Fruit fly (Drosophila melanogaster): ENCODE measurements around the gene CG13073.

The CG13073 gene

DNA sequence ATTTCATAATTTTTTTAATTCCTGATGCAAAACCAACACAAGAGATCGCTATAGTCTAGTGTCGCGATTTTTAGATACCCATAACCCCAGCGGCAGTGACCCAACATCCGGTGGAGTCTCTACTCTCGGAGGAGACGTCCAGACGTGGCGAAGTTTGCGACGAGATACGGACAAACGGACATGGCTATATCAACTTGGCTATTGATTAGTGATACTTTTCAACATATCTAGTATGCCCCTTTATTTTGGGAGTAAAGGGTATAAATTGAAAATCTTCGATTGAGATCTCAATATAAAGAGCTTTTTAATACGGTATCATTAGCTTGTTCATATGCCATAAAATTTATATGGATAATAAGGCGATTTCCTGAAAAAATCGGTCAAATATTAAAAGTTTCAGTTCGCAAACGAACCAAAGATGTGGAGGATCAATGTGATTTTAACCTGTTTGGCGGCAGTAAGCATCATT lies 19.6 kb downstream of the CG13073 start, which contains the start of gene CG33687:
TSS of gene CG33687 (plus strand) at position 419 of the 469 bp plus-strand sequence.
- no peak for TF ChIP-seq noc (tag; optimal IDR thresholded peaks at IDR 0.05)

DNA sequence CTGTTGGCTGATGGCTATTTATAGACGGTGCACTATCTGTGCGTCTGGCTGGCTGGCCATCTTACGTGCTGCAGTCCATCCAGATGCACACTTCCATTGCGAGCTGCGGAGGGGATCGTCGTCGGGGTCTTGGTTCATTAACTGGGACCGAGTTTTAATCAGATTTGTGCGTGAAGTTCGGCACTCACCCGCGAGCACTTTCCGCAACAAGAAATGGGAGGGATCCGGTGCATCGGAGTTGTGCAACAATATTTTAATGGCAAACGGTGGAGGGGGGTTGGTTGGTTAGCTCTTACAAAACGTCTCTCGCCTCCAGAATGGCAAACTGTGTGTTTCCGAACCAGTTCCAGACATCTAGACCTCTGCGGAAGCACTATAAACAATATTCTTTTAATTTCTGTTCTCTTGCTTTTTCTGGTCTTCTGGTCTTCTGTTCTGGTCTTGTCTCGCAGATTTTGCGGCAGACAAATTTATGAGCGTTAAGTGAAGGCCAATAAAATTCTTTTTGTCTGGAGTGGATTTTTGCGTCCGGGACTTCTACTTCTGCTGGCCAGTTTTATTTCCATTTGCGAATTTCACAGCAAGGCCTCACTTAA lies 20.4 kb downstream of the CG13073 start:
- TF ChIP-seq noc (tag; optimal IDR thresholded peaks at IDR 0.05) = no peak

DNA sequence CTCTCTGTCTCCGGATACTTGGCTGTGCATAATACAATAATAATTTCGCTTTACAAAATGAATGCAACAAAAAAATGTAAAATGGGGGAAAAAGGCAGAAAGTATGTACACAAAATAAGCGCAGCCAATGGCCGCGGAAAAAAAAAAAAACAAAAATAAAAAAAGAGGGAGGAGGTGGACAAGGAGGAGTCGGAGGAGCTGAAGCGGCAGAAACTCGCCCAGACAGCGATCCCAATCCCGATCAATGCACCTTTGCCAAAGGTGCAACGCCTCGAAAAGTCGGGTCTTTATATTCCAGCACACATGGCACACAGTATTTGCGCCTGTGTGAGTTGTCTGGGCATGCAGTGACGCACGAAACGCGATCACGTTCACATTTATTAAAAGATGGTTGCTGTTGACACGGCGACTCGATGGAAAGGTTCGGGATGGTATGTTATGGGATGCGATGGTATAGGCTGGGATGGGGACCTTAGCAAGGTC lies 21.6 kb downstream of the CG13073 start:
- no peak for TF ChIP-seq noc (tag; optimal IDR thresholded peaks at IDR 0.05)

DNA sequence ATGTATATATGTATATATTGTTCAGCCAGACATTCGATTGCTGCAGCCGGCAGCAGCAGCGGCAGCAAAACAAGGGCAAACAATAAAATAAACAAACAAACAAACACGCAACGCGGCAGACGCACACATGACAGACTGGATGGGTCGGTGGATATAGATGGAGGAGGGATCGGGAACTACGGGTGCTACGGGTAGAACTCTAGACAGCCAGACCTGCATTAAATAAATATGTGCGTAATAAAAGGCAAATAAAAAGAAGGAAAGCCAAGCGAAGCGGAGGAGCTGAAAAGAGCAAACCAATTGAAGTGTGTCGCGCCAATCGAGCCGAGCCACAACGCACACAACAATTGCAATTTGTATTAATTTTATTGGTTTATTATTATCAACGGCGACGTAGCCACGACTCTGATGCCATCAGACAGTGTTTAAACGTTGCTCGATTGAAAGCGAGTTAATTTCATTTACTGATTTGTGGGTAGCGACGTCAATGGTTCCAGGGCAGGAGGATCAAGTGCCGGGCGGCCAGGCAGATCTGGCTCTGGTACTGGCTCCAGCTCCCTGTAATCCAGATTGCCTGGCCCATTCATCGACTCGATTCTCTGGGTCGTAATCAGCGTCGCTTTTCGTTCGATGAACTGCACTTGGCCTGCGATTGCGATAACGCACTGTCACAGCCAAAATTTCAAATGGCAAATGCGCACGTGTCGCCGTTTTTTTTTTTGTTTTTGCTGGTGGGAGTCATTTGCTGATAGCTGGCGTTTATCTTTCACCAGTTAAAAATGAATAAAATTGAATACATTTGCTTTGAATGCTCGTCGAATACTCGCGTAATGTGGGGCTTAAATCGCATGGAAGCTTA lies 23.0 kb downstream of the CG13073 start:
- no peak for TF ChIP-seq noc (tag; optimal IDR thresholded peaks at IDR 0.05)

DNA sequence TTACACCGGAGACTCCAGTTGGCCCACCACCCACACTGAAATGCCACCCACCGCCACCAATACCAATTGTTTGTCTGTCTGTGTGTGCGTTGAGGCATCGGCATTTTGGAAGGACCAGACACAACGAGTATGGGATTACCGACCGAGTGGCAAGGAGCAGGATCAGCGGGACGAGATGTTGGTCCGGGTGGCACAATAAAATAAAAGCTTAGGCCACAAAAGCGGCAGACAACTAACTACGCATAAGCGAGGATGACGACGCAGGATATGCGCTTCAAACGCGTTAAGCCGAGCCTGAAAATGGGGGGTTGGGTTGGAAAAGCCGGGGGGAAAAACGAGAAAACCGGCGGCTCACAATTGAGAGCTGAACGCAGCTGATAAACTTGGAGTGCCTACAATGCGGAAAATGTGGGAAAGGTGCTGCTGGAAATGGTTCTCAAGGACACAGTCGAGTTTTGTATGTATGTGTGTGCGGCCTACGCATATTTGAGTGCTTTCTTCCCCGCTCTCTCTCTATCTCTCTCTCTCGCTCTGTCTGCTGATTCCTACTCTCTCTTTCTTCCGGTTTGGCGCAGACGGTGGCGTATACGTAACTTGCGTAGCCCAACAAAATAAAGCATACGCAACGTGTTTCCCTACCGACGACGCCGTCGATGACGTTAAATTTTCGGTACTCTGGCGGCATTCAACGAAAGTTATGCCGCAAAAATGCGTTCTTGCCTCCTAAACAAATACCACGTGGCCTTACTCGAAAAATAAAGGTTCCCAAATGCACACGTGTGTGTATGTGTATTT lies 24.3 kb downstream of the CG13073 start:
- TF ChIP-seq noc (tag; optimal IDR thresholded peaks at IDR 0.05) = no peak

DNA sequence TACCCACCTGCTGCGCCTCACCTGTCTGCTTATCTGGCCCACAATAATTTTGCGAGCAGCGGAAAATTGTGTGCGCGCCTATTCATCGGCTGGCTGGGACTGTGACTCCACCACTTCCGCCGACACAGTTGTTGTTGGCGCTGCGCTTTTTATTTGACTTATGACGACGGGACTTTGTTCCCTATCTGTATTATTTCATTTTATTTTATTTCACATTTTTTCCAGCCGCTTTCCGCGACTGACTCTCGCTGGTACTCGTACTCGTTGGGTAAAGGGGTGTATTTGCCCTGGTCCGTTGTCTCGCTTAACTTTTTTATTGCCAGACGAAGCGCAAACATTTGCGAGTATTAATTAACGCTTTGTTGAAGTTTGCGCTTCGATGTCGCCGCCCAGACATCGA lies 26.2 kb downstream of the CG13073 start:
- TF ChIP-seq noc (tag; optimal IDR thresholded peaks at IDR 0.05) = no peak

DNA sequence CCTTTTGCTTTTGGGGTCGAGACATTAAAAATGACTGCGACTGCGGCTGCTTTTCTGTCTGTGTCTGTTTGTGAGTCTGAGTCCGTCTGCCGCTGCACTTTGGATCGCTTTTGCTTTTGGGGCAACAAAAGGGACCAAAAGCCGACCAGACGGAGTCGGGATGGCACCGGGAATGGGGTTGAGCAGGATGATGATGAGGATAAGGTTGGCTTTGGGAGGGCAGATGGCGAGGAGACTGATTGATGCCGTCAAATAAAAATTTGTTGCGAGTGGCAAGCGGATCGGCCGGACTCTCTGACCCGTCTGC lies 27.2 kb downstream of the CG13073 start:
- no peak for TF ChIP-seq noc (tag; optimal IDR thresholded peaks at IDR 0.05)

DNA sequence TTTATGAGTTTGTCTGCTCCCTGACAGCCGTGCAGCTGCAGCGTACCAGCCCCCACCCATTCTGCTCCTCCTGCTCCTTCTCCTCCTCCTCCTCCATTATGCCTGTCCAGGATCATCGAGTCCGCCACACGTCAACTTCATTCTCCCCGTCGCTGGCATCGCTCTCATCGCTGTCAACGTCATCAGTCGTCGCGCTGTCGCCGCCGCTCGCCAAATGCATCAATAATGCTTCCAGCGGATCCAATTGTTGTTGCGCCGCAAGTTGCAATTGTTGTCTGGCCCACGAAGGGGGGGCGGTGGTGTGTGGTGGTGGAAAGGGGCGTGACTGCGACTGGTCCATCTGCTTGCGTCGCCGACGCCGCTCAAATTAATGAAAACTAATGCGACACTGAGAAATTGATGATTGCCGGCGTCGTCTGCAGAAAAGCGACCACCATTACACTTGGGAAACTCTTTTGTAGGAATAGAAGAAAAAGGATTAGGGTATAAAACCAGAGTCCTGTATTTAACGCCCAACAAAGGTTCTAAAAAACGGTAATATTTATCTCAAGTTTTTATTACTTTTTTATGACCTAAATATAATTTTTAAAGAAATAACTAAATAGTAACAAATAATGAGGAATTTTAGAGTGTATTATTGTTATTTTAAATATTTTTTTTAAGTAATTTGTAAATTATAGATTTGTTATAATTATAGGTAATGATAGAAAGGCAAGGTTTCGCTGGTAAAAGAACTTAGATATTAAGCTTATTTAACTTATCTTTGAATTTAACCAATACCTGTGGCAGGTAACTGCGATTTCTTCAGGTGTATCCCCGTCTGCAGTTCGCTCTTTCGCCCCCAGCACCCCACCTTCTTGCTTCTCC lies 27.8 kb downstream of the CG13073 start:
- no peak for TF ChIP-seq noc (tag; optimal IDR thresholded peaks at IDR 0.05)

DNA sequence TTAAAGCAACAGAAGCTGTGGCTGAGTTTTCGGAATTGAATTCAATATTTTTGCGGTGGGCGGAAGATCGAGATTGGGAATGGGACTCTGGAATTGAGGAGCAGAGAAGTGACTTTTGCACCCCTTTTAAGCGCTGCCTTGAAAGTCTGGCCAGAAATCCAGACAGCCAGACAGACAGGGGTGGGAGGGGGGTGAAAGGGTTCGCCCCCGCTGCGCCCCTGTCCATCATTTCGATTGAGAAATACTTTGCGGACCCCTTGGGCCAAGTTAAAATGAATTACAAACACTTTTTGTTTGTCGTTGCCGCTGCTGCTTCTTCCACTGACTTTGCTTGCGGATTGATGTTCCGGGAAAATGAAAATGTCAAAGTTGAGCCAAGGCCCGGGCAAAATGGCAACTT lies 33.6 kb downstream of the CG13073 start:
- TF ChIP-seq noc (tag; optimal IDR thresholded peaks at IDR 0.05) = no peak

DNA sequence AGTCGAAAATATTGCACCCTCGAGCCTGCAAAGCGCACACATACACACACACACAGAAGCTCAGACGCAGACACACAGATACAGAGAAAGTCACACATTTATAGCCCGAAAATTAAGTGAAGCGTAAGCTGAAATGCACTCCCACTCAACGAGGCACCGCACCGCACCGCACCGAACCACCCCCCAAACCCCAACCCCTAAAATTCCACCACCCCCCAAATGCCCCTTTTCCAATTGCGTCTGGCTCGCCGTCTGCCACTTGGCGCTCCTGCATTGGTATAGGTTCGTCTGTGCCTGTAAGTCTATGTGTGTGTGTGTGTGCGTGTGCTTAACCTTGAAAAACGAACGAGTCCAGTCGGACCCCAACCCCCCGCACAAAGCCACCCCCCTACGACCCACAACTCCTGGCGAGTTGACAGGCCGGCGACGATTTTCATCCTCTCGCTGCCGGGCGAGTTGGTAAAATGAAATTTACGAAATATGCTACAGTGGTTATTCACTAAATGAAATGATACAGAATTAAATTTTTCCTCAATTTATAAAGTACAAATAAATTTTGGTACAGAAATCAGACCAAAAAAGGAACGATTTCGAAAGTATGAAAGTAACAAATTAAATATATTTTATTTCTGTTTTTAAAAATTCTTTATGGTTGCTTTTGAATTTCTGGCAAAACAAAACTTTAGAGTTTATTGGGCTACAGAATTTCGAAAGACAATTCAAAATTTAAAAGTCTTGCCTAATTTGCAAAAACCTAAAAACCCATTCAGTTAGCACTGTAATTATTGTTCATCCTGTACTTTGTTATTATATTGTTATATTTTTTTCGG lies 34.3 kb downstream of the CG13073 start:
- no peak for TF ChIP-seq noc (tag; optimal IDR thresholded peaks at IDR 0.05)

DNA sequence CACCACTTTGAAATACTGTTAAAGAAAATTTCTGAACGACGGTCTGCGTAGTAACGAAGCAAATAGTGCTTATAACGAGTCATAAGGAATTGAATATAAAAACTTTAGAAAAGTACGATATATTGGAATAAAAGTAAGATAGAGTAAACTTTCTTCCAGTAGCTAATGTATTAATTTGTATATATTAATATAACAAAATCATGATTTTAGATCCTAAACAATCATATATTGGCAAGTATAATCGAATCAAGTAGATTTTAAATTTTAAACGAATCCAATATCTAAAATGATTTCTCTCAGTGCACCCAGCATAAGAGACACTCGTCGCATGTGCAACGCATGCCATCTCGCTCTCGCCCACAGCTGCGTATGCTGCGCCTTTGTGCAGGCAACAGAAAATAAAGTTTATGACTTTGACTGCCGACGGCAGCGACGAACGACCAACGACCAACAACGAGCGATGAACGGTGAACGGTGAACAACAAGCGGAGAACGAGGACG lies 35.7 kb downstream of the CG13073 start:
- no peak for TF ChIP-seq noc (tag; optimal IDR thresholded peaks at IDR 0.05)

DNA sequence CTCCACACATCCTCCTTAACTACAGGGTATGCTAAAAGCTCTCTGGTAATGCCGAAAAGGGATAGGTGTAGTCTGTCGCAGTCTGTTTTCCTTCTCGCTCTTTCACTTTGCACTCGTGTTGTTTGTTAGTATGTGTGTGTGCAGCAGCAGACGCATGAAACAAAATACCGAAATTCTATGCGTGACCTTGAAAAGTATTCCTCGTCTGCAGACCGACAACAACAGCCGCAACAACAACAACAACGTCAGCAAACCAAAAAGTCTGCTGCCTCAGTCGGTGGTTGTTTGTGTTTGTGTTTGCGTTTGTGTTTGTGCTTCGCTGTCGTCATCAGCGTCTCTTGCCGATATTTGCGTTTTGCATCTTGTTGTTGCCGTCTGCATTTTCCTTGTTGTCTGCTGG lies 38.7 kb downstream of the CG13073 start:
- TF ChIP-seq noc (tag; optimal IDR thresholded peaks at IDR 0.05) = no peak

DNA sequence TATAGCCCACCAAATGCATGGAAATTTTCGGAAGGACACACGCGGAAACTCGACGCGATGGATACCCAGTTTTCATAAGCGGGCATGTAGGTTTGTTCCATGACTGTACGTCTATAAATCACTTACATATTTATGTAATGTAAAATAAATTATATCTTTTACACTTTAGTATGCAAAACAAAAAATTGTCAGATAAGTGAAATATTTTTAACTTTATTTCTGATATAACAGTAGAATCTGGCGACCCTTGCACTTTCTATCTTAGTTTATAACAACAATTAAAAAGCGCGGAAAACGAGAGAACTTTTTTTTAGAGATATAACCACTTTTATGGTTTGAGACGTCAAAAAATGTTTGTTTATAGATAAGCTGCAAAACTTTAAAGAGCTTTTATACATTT lies 39.4 kb downstream of the CG13073 start:
- no peak for TF ChIP-seq noc (tag; optimal IDR thresholded peaks at IDR 0.05)

DNA sequence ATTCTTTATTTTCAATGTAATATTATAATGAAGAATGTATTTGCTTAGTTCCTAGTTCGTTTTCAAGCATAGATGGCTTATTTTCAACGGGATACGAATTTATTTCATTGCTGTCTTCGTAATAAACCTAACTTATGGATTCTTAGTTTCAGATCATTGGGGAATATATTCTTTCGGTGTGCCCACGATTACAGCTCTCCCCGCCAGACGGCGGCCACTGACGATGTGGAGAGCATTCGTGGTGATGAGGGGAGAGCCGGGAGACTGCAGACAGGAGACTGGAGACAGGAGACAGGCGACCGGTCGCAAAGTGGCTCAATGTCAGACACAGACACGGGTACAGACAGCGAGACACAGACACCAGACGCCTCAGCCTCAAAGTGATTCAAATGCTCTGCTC lies 39.8 kb downstream of the CG13073 start:
- TF ChIP-seq noc (tag; optimal IDR thresholded peaks at IDR 0.05) = no peak
